Worm (Caenorhabditis elegans) whole organism, young adult: ENCODE results near the gene such-1.

Experiments used
- B0261.1 ChIP-seq: sonication (generic microtip); optimal IDR thresholded peaks from 2 replicates; lab custom pipeline; 2016; ENCODE audit warnings: mild to moderate bottlenecking, missing genetic modification characterization, moderate library complexity, missing compliant biosample characterization
- B0336.3 ChIP-seq: fragments of 200-800 bp; sonication (Bioruptor generic); IDR thresholded peaks from 2 replicates; pipeline ENCODE4 v1.3.6; 2022; ENCODE audit warnings: missing genetic modification characterization, missing compliant biosample characterization
- F22D6.2 ChIP-seq: sonication (generic microtip); optimal IDR thresholded peaks from 2 replicates; lab custom pipeline; 2016; ENCODE audit warnings: mild to moderate bottlenecking, missing genetic modification characterization, missing compliant biosample characterization
- F23B12.7 ChIP-seq: sonication (generic microtip); optimal IDR thresholded peaks from 2 replicates; lab custom pipeline; 2017; ENCODE audit warnings: missing genetic modification characterization, mild to moderate bottlenecking, missing compliant biosample characterization, antibody characterized with exemption, moderate library complexity; ENCODE audit not compliant: insufficient read depth
- F37B4.10 ChIP-seq: fragments of 200-800 bp; sonication (Bioruptor generic); IDR thresholded peaks from 2 replicates; pipeline ENCODE4 v1.3.6; 2022; ENCODE audit warnings: missing genetic modification characterization, missing compliant biosample characterization
- F49E8.2 ChIP-seq: sonication (generic microtip); optimal IDR thresholded peaks from 3 replicates; lab custom pipeline; 2017; ENCODE audit warnings: missing genetic modification characterization, mild to moderate bottlenecking, missing compliant biosample characterization, antibody characterized with exemption, moderate library complexity; ENCODE audit not compliant: insufficient read depth
- F57A8.1 ChIP-seq: fragments of 200-800 bp; sonication (Bioruptor generic); optimal IDR thresholded peaks from 2 replicates; lab custom pipeline; 2018; ENCODE audit warnings: mild to moderate bottlenecking, missing genetic modification characterization, moderate library complexity, missing compliant biosample characterization
- K12H6.12 ChIP-seq: fragments of 200-800 bp; sonication (Bioruptor generic); optimal IDR thresholded peaks from 2 replicates; lab custom pipeline; 2018; ENCODE audit warnings: mild to moderate bottlenecking, missing genetic modification characterization, missing compliant biosample characterization
- Y79H2A.3 ChIP-seq: fragments of 200-800 bp; sonication (Bioruptor generic); conservative IDR thresholded peaks from 2 replicates; pipeline ENCODE4 v1.3.6; 2022; ENCODE audit warnings: missing genetic modification reagents, missing genetic modification characterization, missing compliant biosample characterization
- ama-1 ChIP-seq, 3 experiments: fragments of 150-350 bp in 1 of 3; sonication (generic microtip) in 2 of 3; optimal IDR thresholded peaks; 2 replicates each; lab custom pipeline; 2014 to 2018; ENCODE audit warnings: missing biosample characterization in 2 of 3, missing genetic modification characterization in 2 of 3, missing genetic modification reagents in 2 of 3
- aptf-2 ChIP-seq: fragments of 200-800 bp; sonication (Bioruptor generic); conservative IDR thresholded peaks from 2 replicates; pipeline ENCODE4 v1.3.6; 2022; ENCODE audit warnings: missing genetic modification reagents, missing genetic modification characterization, missing compliant biosample characterization
- cebp-2 ChIP-seq: fragments of 200-800 bp; sonication (Bioruptor generic); IDR thresholded peaks from 2 replicates; pipeline ENCODE4 v1.3.6; 2022; ENCODE audit warnings: missing genetic modification characterization, missing compliant biosample characterization
- ceh-100 ChIP-seq: fragments of 200-800 bp; sonication (Bioruptor generic); IDR thresholded peaks from 2 replicates; pipeline ENCODE4 v1.3.6; 2022; ENCODE audit warnings: missing genetic modification reagents, missing genetic modification characterization, missing compliant biosample characterization
- ceh-27 ChIP-seq: fragments of 200-800 bp; sonication (Bioruptor generic); optimal IDR thresholded peaks from 2 replicates; lab custom pipeline; 2018; ENCODE audit warnings: mild to moderate bottlenecking, missing genetic modification characterization, moderate library complexity, missing compliant biosample characterization
- ceh-79 ChIP-seq: sonication (generic microtip); optimal IDR thresholded peaks from 2 replicates; lab custom pipeline; 2017; ENCODE audit warnings: mild to moderate bottlenecking, missing genetic modification characterization, missing compliant biosample characterization
- ceh-91 ChIP-seq: fragments of 200-800 bp; sonication (Bioruptor generic); IDR thresholded peaks from 2 replicates; pipeline ENCODE4 v1.3.6; 2022; ENCODE audit warnings: missing genetic modification reagents, missing genetic modification characterization, missing compliant biosample characterization
- efl-1 ChIP-seq: fragments of 150-350 bp; optimal IDR thresholded peaks from 2 replicates; lab custom pipeline; 2014; ENCODE audit warnings: missing biosample characterization, missing genetic modification reagents, missing genetic modification characterization
- egrh-3 ChIP-seq: fragments of 200-800 bp; sonication (Bioruptor generic); IDR thresholded peaks from 2 replicates; pipeline ENCODE4 v1.3.6; 2022; ENCODE audit warnings: missing genetic modification reagents, missing genetic modification characterization, missing compliant biosample characterization
- gei-17 ChIP-seq: fragments of 200-800 bp; sonication (Bioruptor generic); optimal IDR thresholded peaks from 2 replicates; lab custom pipeline; 2018; ENCODE audit warnings: mild to moderate bottlenecking, missing genetic modification characterization, missing compliant biosample characterization
- hmg-20 ChIP-seq: fragments of 200-800 bp; sonication (Bioruptor generic); IDR thresholded peaks from 2 replicates; pipeline ENCODE4 v1.3.6; 2022; ENCODE audit warnings: missing genetic modification reagents, missing genetic modification characterization, missing compliant biosample characterization
- hsf-1 ChIP-seq: fragments of 200-800 bp; sonication (Bioruptor generic); IDR thresholded peaks from 2 replicates; pipeline ENCODE4 v1.3.6; 2022; ENCODE audit warnings: missing genetic modification reagents, missing genetic modification characterization, missing compliant biosample characterization
- lin-35 ChIP-seq, 3 experiments: fragments of 150-350 bp in 2 of 3; sonication (generic microtip) in 1 of 3; optimal IDR thresholded peaks; 2 replicates each; lab custom pipeline; 2014 to 2018; ENCODE audit warnings: missing biosample characterization in 3 of 3, missing genetic modification characterization in 3 of 3, missing genetic modification reagents in 3 of 3
- lsy-27 ChIP-seq: sonication (generic microtip); optimal IDR thresholded peaks from 2 replicates; lab custom pipeline; 2017; ENCODE audit warnings: missing genetic modification characterization, mild to moderate bottlenecking, missing compliant biosample characterization, antibody characterized with exemption, missing genotype, borderline replicate concordance; ENCODE audit not compliant: insufficient read depth
- madf-10 ChIP-seq: sonication (generic microtip); optimal IDR thresholded peaks from 2 replicates; lab custom pipeline; 2016; ENCODE audit warnings: mild to moderate bottlenecking, missing genetic modification characterization, missing compliant biosample characterization
- madf-3 ChIP-seq: fragments of 200-800 bp; sonication (Bioruptor generic); IDR thresholded peaks from 2 replicates; pipeline ENCODE4 v1.3.6; 2022; ENCODE audit warnings: missing genetic modification reagents, missing genetic modification characterization, missing compliant biosample characterization
- madf-8 ChIP-seq: fragments of 200-800 bp; sonication (Bioruptor generic); conservative IDR thresholded peaks from 2 replicates; pipeline ENCODE4 v1.3.6; 2022; ENCODE audit warnings: missing genetic modification reagents, missing genetic modification characterization, missing compliant biosample characterization
- mcd-1 ChIP-seq: fragments of 200-800 bp; sonication (Bioruptor generic); IDR thresholded peaks from 2 replicates; pipeline ENCODE4 v1.3.6; 2022; ENCODE audit warnings: missing genetic modification reagents, missing genetic modification characterization, missing compliant biosample characterization
- mel-28 ChIP-seq: sonication (generic microtip); optimal IDR thresholded peaks from 2 replicates; lab custom pipeline; 2016; ENCODE audit warnings: borderline replicate concordance, mild to moderate bottlenecking, missing genetic modification characterization, missing compliant biosample characterization
- mxl-1 ChIP-seq: sonication (generic microtip); optimal IDR thresholded peaks from 2 replicates; lab custom pipeline; 2016; ENCODE audit warnings: missing genetic modification characterization, missing compliant biosample characterization
- nfya-1 ChIP-seq: sonication (generic microtip); optimal IDR thresholded peaks from 2 replicates; lab custom pipeline; 2017; ENCODE audit warnings: antibody characterized with exemption, missing compliant biosample characterization, missing genetic modification characterization, borderline replicate concordance; ENCODE audit not compliant: insufficient read depth
- nfyb-1 ChIP-seq: fragments of 200-800 bp; sonication (Bioruptor generic); IDR thresholded peaks from 2 replicates; pipeline ENCODE4 v1.3.6; 2022; ENCODE audit warnings: missing genetic modification reagents, missing genetic modification characterization, missing compliant biosample characterization
- nhr-120 ChIP-seq: fragments of 200-800 bp; sonication (Bioruptor generic); IDR thresholded peaks from 2 replicates; pipeline ENCODE4 v1.3.6; 2022; ENCODE audit warnings: missing genetic modification characterization, missing compliant biosample characterization
- nhr-27 ChIP-seq: fragments of 200-800 bp; sonication (Bioruptor generic); optimal IDR thresholded peaks from 2 replicates; lab custom pipeline; 2018; ENCODE audit warnings: mild to moderate bottlenecking, missing genetic modification characterization, moderate library complexity, missing compliant biosample characterization
- nhr-80 ChIP-seq: sonication (generic microtip); optimal IDR thresholded peaks from 2 replicates; lab custom pipeline; 2016; ENCODE audit warnings: missing genetic modification characterization, missing compliant biosample characterization
- nhr-90 ChIP-seq: sonication (generic microtip); optimal IDR thresholded peaks from 2 replicates; lab custom pipeline; 2016; ENCODE audit warnings: missing genotype, mild to moderate bottlenecking, missing genetic modification characterization, missing compliant biosample characterization
- pbrm-1 ChIP-seq: fragments of 200-800 bp; sonication (Bioruptor generic); IDR thresholded peaks from 2 replicates; pipeline ENCODE4 v1.3.6; 2022; ENCODE audit warnings: missing genetic modification reagents, missing genetic modification characterization, missing compliant biosample characterization
- sea-2 ChIP-seq: fragments of 200-800 bp; sonication (Bioruptor generic); IDR thresholded peaks from 2 replicates; pipeline ENCODE4 v1.3.6; 2022; ENCODE audit warnings: missing genetic modification characterization, missing compliant biosample characterization
- snpc-1.1 ChIP-seq: sonication (generic microtip); optimal IDR thresholded peaks from 2 replicates; lab custom pipeline; 2017; ENCODE audit warnings: missing genetic modification characterization, mild to moderate bottlenecking, missing compliant biosample characterization, antibody characterized with exemption, moderate library complexity, missing genotype, missing genetic modification reagents; ENCODE audit not compliant: insufficient read depth
- snpc-3.4 ChIP-seq: sonication (generic microtip); optimal IDR thresholded peaks from 2 replicates; lab custom pipeline; 2017; ENCODE audit warnings: missing genetic modification characterization, mild to moderate bottlenecking, missing compliant biosample characterization, antibody characterized with exemption, moderate library complexity, missing genotype, missing genetic modification reagents
- tbp1 ChIP-seq: fragments of 200-800 bp; sonication (Bioruptor generic); optimal IDR thresholded peaks from 2 replicates; lab custom pipeline; 2018; ENCODE audit warnings: mild to moderate bottlenecking, missing genetic modification characterization, missing compliant biosample characterization
- tbx-9 ChIP-seq: sonication (generic microtip); optimal IDR thresholded peaks from 2 replicates; lab custom pipeline; 2016; ENCODE audit warnings: borderline replicate concordance, missing genetic modification characterization, inconsistent platforms, missing compliant biosample characterization
- unc-130 ChIP-seq: sonication (generic microtip); optimal IDR thresholded peaks from 2 replicates; lab custom pipeline; 2016; ENCODE audit warnings: missing genetic modification reagents, missing genetic modification characterization, missing compliant biosample characterization
- zfh-2 ChIP-seq: fragments of 200-800 bp; sonication (Bioruptor generic); conservative IDR thresholded peaks from 2 replicates; pipeline ENCODE4 v1.3.6; 2022; ENCODE audit warnings: missing genetic modification reagents, missing genetic modification characterization, missing compliant biosample characterization
- ztf-22 ChIP-seq: fragments of 200-800 bp; sonication (Bioruptor generic); optimal IDR thresholded peaks from 2 replicates; lab custom pipeline; 2018; ENCODE audit warnings: mild to moderate bottlenecking, missing genetic modification characterization, moderate library complexity, missing compliant biosample characterization
- ztf-26 ChIP-seq: sonication (generic microtip); optimal IDR thresholded peaks from 2 replicates; lab custom pipeline; 2017; ENCODE audit warnings: missing genetic modification characterization, missing compliant biosample characterization

Gene such-1

ce11 chrIII:11526396-11526795, 2.8 kb upstream of the such-1 start, which contains the start of gene xpb-1:
Gene xpb-1 (plus strand): TSS chrIII:11526657.
- TF ChIP-seq F23B12.7 (no peak), nhr-120 (no peak), ceh-27 (GFP tag; lab: Kevin White, UChicago) (no peak), nfyb-1 (no peak), nhr-27 (tag; lab: Kevin White, UChicago) (no peak), F22D6.2 (tag; lab: Kevin White, UChicago) (no peak), snpc-3.4 (tag; lab: Kevin White, UChicago) (no peak), aptf-2 (GFP tag; lab: Robert Waterston, UW) (no peak), gei-17 (no peak), lin-35 (GFP tag; optimal IDR thresholded peaks at IDR 0.05; lab: Kevin White, UChicago) (no peak), sea-2 (GFP tag; lab: Robert Waterston, UW) (no peak), ama-1 (optimal IDR thresholded peaks at IDR 0.05; lab: Kevin White, UChicago) (no peak), ama-1 (GFP tag; optimal IDR thresholded peaks at IDR 0.05; lab: Kevin White, UChicago) (no peak), B0336.3 (GFP tag; lab: Robert Waterston, UW) (no peak), madf-10 (tag; lab: Kevin White, UChicago) (no peak), unc-130 (no peak)
- TF ChIP-seq, all 124 proteins: peak for 0

DNA sequence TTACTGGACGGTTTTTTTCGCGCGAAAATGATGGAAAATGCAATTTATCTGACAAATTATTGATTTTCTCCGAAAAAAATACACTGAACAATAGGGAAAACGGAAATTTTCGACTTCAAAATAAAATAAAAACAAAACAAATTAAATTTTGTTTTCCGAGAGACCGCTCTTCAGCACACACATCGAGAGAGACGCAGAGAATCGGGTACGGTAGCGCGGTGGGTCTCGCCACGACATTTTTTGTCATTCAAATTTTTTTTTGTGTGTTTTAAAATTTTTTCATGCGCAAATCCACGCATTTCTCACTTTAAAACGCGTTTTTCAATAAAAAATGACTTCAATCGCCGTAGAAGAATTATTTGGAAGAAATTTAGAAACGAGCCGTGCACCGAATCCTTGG, 514 bp upstream of the such-1 start:
- TF ChIP-seq F57A8.1 (GFP tag; lab: Kevin White, UChicago) (no peak), ztf-26 (tag; lab: Kevin White, UChicago) (no peak), mcd-1 (peak; percentile 65), hsf-1 (GFP tag; lab: Robert Waterston, UW) (0 out of 2 replicates have a peak, but pooled peaks have one; percentile 54), cebp-2 (GFP tag; lab: Robert Waterston, UW) (no peak), ztf-22 (no peak), lin-35 (GFP tag; optimal IDR thresholded peaks at IDR 0.05; lab: Kevin White, UChicago) (no peak), ceh-79 (tag; lab: Kevin White, UChicago) (no peak), sea-2 (GFP tag; lab: Robert Waterston, UW) (no peak), K12H6.12 (tag; lab: Kevin White, UChicago) (no peak), pbrm-1 (peak; percentile 39; the same call in 1 of the 2 replicates), mxl-1 (tag; lab: Kevin White, UChicago) (no peak), mel-28 (no peak), nfyb-1 (no peak; the same call in 1 of the 2 replicates), tbp1 (GFP tag; lab: Kevin White, UChicago) (peak; percentile 17), nhr-80 (tag; lab: Kevin White, UChicago) (no peak), madf-3 (GFP tag; lab: Robert Waterston, UW) (0 out of 2 replicates have a peak, but pooled peaks have one; percentile 73), tbx-9 (no peak), gei-17 (no peak), unc-130 (no peak), B0261.1 (tag; lab: Kevin White, UChicago) (no peak), ama-1 (optimal IDR thresholded peaks at IDR 0.05; lab: Kevin White, UChicago) (no peak), ama-1 (GFP tag; optimal IDR thresholded peaks at IDR 0.05; lab: Kevin White, UChicago) (no peak), efl-1 (GFP tag; lab: Kevin White, UChicago) (peak; percentile 42), ceh-91 (GFP tag; lab: Robert Waterston, UW) (peak; percentile 60; the same call in 1 of the 2 replicates), zfh-2 (GFP tag; lab: Robert Waterston, UW) (no peak), F37B4.10 (GFP tag; lab: Robert Waterston, UW) (no peak), nhr-90 (tag; lab: Kevin White, UChicago) (no peak), nfya-1 (tag; lab: Kevin White, UChicago) (no peak), F49E8.2 (tag; lab: Kevin White, UChicago) (peak; percentile 74), snpc-1.1 (no peak), hmg-20 (GFP tag; lab: Robert Waterston, UW) (no peak), snpc-3.4 (tag; lab: Kevin White, UChicago) (peak; percentile 31), ceh-100 (peak; percentile 52; the same call in 1 of the 2 replicates), madf-8 (GFP tag; lab: Robert Waterston, UW) (peak; percentile 83), lsy-27 (tag; lab: Kevin White, UChicago) (no peak), egrh-3 (GFP tag; lab: Robert Waterston, UW) (no peak), Y79H2A.3 (GFP tag; lab: Robert Waterston, UW) (no peak)
